Fruit fly (Drosophila melanogaster) whole organism, embryonic: ENCODE data around the gene eIF2Bepsilon.

Experiments used
- Adf1 ChIP-seq: fragments of 200-800 bp; sonication (Bioruptor generic); IDR thresholded peaks from 2 replicates; pipeline ENCODE4 v1.3.6; 2022; ENCODE audit warnings: missing biosample characterization, missing genetic modification characterization
- Aef1 ChIP-seq: fragments of 200-800 bp; sonication (Bioruptor generic); IDR thresholded peaks from 3 replicates; pipeline ENCODE4 v1.3.6; 2022; ENCODE audit warnings: missing biosample characterization, missing genetic modification characterization
- Bgb ChIP-seq: fragments of 200-800 bp; sonication (Bioruptor generic); IDR thresholded peaks from 2 replicates; pipeline ENCODE4 v1.3.6; 2022; ENCODE audit warnings: missing biosample characterization, missing genetic modification characterization; ENCODE audit not compliant: partially characterized antibody
- CG10565 ChIP-seq: fragments of 200-800 bp; sonication (Bioruptor generic); optimal IDR thresholded peaks from 3 replicates; lab custom pipeline; 2016; ENCODE audit warnings: missing biosample characterization, mild to moderate bottlenecking, missing genetic modification characterization
- CG11247 ChIP-seq: fragments of 200-800 bp; sonication (Bioruptor generic); IDR thresholded peaks from 2 replicates; pipeline ENCODE4 v1.3.6; 2022; ENCODE audit warnings: missing biosample characterization, missing genetic modification characterization
- CG12236 ChIP-seq: fragments of 200-800 bp; sonication (Bioruptor generic); optimal IDR thresholded peaks from 2 replicates; lab custom pipeline; 2016; ENCODE audit warnings: missing biosample characterization, missing genetic modification characterization
- CG12744 ChIP-seq: fragments of 200-800 bp; sonication (Bioruptor generic); optimal IDR thresholded peaks from 2 replicates; lab custom pipeline; 2016; ENCODE audit warnings: missing biosample characterization, missing genetic modification characterization
- CG15011 ChIP-seq: fragments of 200-800 bp; sonication (Bioruptor generic); optimal IDR thresholded peaks from 3 replicates; lab custom pipeline; 2018; ENCODE audit warnings: missing biosample characterization, mild to moderate bottlenecking, missing genetic modification characterization
- CG1602 ChIP-seq: fragments of 200-800 bp; sonication (Bioruptor generic); optimal IDR thresholded peaks from 3 replicates; lab custom pipeline; 2016; ENCODE audit warnings: missing biosample characterization, missing genetic modification characterization
- CG1792 ChIP-seq: fragments of 200-800 bp; sonication (Bioruptor generic); optimal IDR thresholded peaks from 2 replicates; lab custom pipeline; 2016; ENCODE audit warnings: missing biosample characterization, missing genetic modification characterization
- CG32532 ChIP-seq: fragments of 200-800 bp; sonication (Bioruptor generic); IDR thresholded peaks from 2 replicates; pipeline ENCODE4 v1.3.6; 2022; ENCODE audit warnings: missing biosample characterization, missing genetic modification characterization
- CG32767 ChIP-seq: fragments of 200-800 bp; sonication (Bioruptor generic); IDR thresholded peaks from 2 replicates; pipeline ENCODE4 v1.3.6; 2022; ENCODE audit warnings: missing biosample characterization, missing genetic modification characterization
- CG33213 ChIP-seq: fragments of 200-800 bp; sonication (Bioruptor generic); optimal IDR thresholded peaks from 3 replicates; lab custom pipeline; 2016; ENCODE audit warnings: missing biosample characterization, missing genetic modification characterization
- CG3838 ChIP-seq: fragments of 200-800 bp; sonication (Bioruptor generic); optimal IDR thresholded peaks from 3 replicates; lab custom pipeline; 2016; ENCODE audit warnings: missing biosample characterization, missing genetic modification characterization
- CG6654 ChIP-seq: fragments of 200-800 bp; sonication (Bioruptor generic); optimal IDR thresholded peaks from 2 replicates; lab custom pipeline; 2017; ENCODE audit warnings: missing biosample characterization, mild to moderate bottlenecking, missing genetic modification characterization
- CG8944 ChIP-seq: fragments of 200-800 bp; sonication (Bioruptor generic); optimal IDR thresholded peaks from 3 replicates; lab custom pipeline; 2016; ENCODE audit warnings: missing biosample characterization, missing genetic modification characterization
- E2f2 ChIP-seq: fragments of 200-800 bp; sonication (Bioruptor generic); IDR thresholded peaks from 2 replicates; pipeline ENCODE4 v1.3.6; 2022; ENCODE audit warnings: missing biosample characterization, missing genetic modification characterization
- HHEX ChIP-seq: fragments of 200-800 bp; sonication (Bioruptor generic); optimal IDR thresholded peaks from 3 replicates; lab custom pipeline; 2017; ENCODE audit warnings: missing biosample characterization, mild to moderate bottlenecking, missing genetic modification characterization, missing genetic modification reagents
- HLH4C ChIP-seq: fragments of 200-800 bp; sonication (Bioruptor generic); IDR thresholded peaks from 3 replicates; pipeline ENCODE4 v1.3.6; 2022; ENCODE audit warnings: missing biosample characterization, missing genetic modification characterization; ENCODE audit not compliant: partially characterized antibody
- Hr51 ChIP-seq, 2 experiments: fragments of 200-800 bp; sonication (Bioruptor generic); optimal IDR thresholded peaks; 2 replicates in 1 of 2; 3 replicates in 1 of 2; lab custom pipeline; 2016 to 2018; ENCODE audit warnings: missing biosample characterization in 2 of 2, missing genetic modification characterization in 2 of 2, mild to moderate bottlenecking in 1 of 2, moderate library complexity in 1 of 2
- Lpt ChIP-seq: fragments of >200 bp; optimal IDR thresholded peaks from 2 replicates; lab custom pipeline; 2018; ENCODE audit warnings: missing biosample characterization, missing genetic modification characterization
- MESR4 ChIP-seq: fragments of 200-800 bp; sonication (Bioruptor generic); optimal IDR thresholded peaks from 2 replicates; lab custom pipeline; 2018; ENCODE audit warnings: missing biosample characterization, mild to moderate bottlenecking, missing genetic modification characterization, moderate library complexity
- Myb ChIP-seq: fragments of 200-800 bp; sonication (Bioruptor generic); optimal IDR thresholded peaks from 2 replicates; lab custom pipeline; 2016; ENCODE audit warnings: missing biosample characterization, missing genetic modification characterization
- Nf-YC ChIP-seq: fragments of 200-800 bp; optimal IDR thresholded peaks from 3 replicates; lab custom pipeline; 2019; ENCODE audit warnings: missing biosample characterization, mild to moderate bottlenecking, missing genetic modification characterization, moderate library complexity
- NfI ChIP-seq: fragments of 200-800 bp; sonication (Bioruptor generic); optimal IDR thresholded peaks from 3 replicates; lab custom pipeline; 2018; ENCODE audit warnings: missing biosample characterization, mild to moderate bottlenecking, missing genetic modification characterization, moderate library complexity
- Sry-β ChIP-seq: fragments of 200-800 bp; sonication (Bioruptor generic); optimal IDR thresholded peaks from 2 replicates; lab custom pipeline; 2018; ENCODE audit warnings: missing biosample characterization, mild to moderate bottlenecking, missing genetic modification characterization, moderate library complexity
- TFAM ChIP-seq: fragments of 200-800 bp; sonication (Bioruptor generic); optimal IDR thresholded peaks from 2 replicates; lab custom pipeline; 2017; ENCODE audit warnings: missing biosample characterization, missing genetic modification characterization, inconsistent platforms
- abd-A ChIP-seq: fragments of 200-800 bp; sonication (Bioruptor generic); optimal IDR thresholded peaks from 3 replicates; lab custom pipeline; 2019; ENCODE audit warnings: missing biosample characterization, mild to moderate bottlenecking, missing genetic modification characterization, moderate library complexity
- bowl ChIP-seq: fragments of 200-800 bp; sonication (Bioruptor generic); IDR thresholded peaks from 2 replicates; pipeline ENCODE4 v1.3.6; 2022; ENCODE audit warnings: missing biosample characterization, missing genetic modification characterization
- br ChIP-seq: fragments of >200 bp; optimal IDR thresholded peaks from 2 replicates; lab custom pipeline; 2017
- bsh ChIP-seq, 2 experiments: fragments of 200-800 bp; sonication (Bioruptor generic); optimal IDR thresholded peaks; 2 replicates each; lab custom pipeline; 2017 to 2018; ENCODE audit warnings: mild to moderate bottlenecking in 2 of 2, missing biosample characterization in 2 of 2, missing genetic modification characterization in 2 of 2, moderate library complexity in 1 of 2
- caup ChIP-seq: fragments of 200-800 bp; sonication (Bioruptor generic); optimal IDR thresholded peaks from 3 replicates; lab custom pipeline; 2017; ENCODE audit warnings: missing biosample characterization, mild to moderate bottlenecking, missing genetic modification characterization, moderate library complexity; ENCODE audit not compliant: severe bottlenecking
- dati ChIP-seq: fragments of 200-800 bp; sonication (Bioruptor generic); IDR thresholded peaks from 2 replicates; pipeline ENCODE4 v1.3.6; 2022; ENCODE audit warnings: missing biosample characterization, missing genetic modification characterization
- fru ChIP-seq: fragments of >200 bp; optimal IDR thresholded peaks from 2 replicates; lab custom pipeline; 2017
- gce ChIP-seq: fragments of 200-800 bp; sonication (Bioruptor generic); IDR thresholded peaks from 3 replicates; pipeline ENCODE4 v1.3.6; 2022; ENCODE audit warnings: missing biosample characterization, missing genetic modification characterization
- hth ChIP-seq: fragments of >200 bp; optimal IDR thresholded peaks from 2 replicates; lab custom pipeline; 2017; ENCODE audit warnings: inconsistent platforms
- jigr1 ChIP-seq: fragments of 200-800 bp; sonication (Bioruptor generic); IDR thresholded peaks from 3 replicates; pipeline ENCODE4 v1.3.6; 2022; ENCODE audit warnings: missing biosample characterization, missing genetic modification characterization
- kay ChIP-seq: fragments of 200-800 bp; sonication (Bioruptor generic); optimal IDR thresholded peaks from 2 replicates; lab custom pipeline; 2016; ENCODE audit warnings: missing biosample characterization, missing genetic modification characterization
- lola ChIP-seq, 3 experiments: fragments of >200 bp in 2 of 3; fragments of 200-800 bp in 1 of 3; sonication (Bioruptor generic) in 1 of 3; optimal IDR thresholded peaks; 2 replicates each; lab custom pipeline; 2017 to 2019; ENCODE audit warnings: missing biosample characterization in 3 of 3, missing genetic modification characterization in 3 of 3, mild to moderate bottlenecking in 1 of 3, moderate library complexity in 1 of 3
- mirr ChIP-seq: fragments of 200-800 bp; sonication (Bioruptor generic); optimal IDR thresholded peaks from 3 replicates; lab custom pipeline; 2018; ENCODE audit warnings: missing biosample characterization, mild to moderate bottlenecking, missing genetic modification characterization
- nerfin-1 ChIP-seq: fragments of 200-800 bp; sonication (Bioruptor generic); optimal IDR thresholded peaks from 3 replicates; lab custom pipeline; 2019; ENCODE audit warnings: missing biosample characterization, mild to moderate bottlenecking, missing genetic modification characterization, moderate library complexity
- p53 ChIP-seq: fragments of 200-800 bp; sonication (Bioruptor generic); optimal IDR thresholded peaks from 2 replicates; lab custom pipeline; 2016; ENCODE audit warnings: missing biosample characterization, missing genetic modification characterization
- prd ChIP-seq, 3 experiments: fragments of >200 bp in 2 of 3; fragments of 200-800 bp in 1 of 3; sonication (Bioruptor generic) in 1 of 3; optimal IDR thresholded peaks in 2 of 3; IDR thresholded peaks in 1 of 3; 2 replicates in 2 of 3; 3 replicates in 1 of 3; pipeline versions ENCODE4 v1.3.6 to Lab custom; 2017 to 2022; ENCODE audit warnings: missing biosample characterization in 1 of 3, missing genetic modification characterization in 1 of 3
- ranshi ChIP-seq: fragments of 200-800 bp; sonication (Bioruptor generic); IDR thresholded peaks from 2 replicates; pipeline ENCODE4 v1.3.6; 2022; ENCODE audit warnings: missing biosample characterization, missing genetic modification characterization
- slp2 ChIP-seq: fragments of 200-800 bp; sonication (Bioruptor generic); optimal IDR thresholded peaks from 2 replicates; lab custom pipeline; 2016; ENCODE audit warnings: missing biosample characterization, missing genetic modification characterization
- sr ChIP-seq: fragments of 200-800 bp; sonication (Bioruptor generic); IDR thresholded peaks from 3 replicates; pipeline ENCODE4 v1.3.6; 2022; ENCODE audit warnings: missing biosample characterization, missing genetic modification characterization
- tna ChIP-seq: fragments of 200-800 bp; sonication (Bioruptor generic); IDR thresholded peaks from 2 replicates; pipeline ENCODE4 v1.3.6; 2022; ENCODE audit warnings: missing biosample characterization, missing genetic modification characterization; ENCODE audit not compliant: partially characterized antibody
- toy ChIP-seq: fragments of 200-800 bp; sonication (Bioruptor generic); IDR thresholded peaks from 2 replicates; pipeline ENCODE4 v1.3.6; 2022; ENCODE audit warnings: missing biosample characterization, missing genetic modification characterization
- unc-4 ChIP-seq: fragments of 200-800 bp; sonication (Bioruptor generic); IDR thresholded peaks from 2 replicates; pipeline ENCODE4 v1.3.6; 2022; ENCODE audit warnings: missing biosample characterization, missing genetic modification characterization; ENCODE audit not compliant: partially characterized antibody

The eIF2Bepsilon gene

DNA sequence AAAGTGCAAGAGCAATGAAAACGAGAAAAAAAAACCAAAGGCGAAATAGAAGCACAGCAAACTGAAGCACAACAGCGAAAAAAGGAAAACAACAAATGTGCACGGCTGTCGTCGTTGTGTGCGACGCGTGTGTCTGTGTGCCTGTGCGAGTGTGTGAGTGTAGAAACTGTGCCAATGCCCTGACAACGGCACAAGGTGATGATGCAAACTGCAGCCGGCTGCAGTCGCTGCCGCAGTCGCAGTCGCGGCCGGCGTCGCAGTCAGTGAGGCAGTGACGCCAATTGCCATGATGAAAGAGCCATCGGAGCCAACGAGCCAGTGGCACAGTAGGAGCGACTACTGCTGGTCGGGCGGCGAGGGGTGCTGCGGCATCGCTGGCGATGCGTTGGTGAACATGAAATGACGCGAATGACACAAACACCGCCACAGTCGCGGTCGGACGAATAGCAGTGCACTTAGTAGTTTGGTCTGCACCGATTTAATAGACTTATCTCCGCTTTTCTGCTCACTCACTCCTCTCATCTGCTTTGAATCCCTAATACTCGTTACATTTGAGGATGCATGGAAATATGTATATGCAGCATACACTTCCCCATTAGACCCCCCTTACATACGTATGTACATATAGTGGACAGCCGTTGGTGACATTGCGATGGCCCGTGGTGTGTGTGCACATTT, 46.0 kb upstream of the eIF2Bepsilon start (continued):
- TF ChIP-seq Myb (GFP tag; lab: Kevin White, UChicago) (no peak), unc-4 (GFP tag; lab: Robert Waterston, UW) (no peak), TFAM (GFP tag; lab: Kevin White, UChicago) (no peak), sr (GFP tag; lab: Robert Waterston, UW) (0 out of 3 replicates have a peak, but pooled peaks have one; percentile 15), bowl (GFP tag; lab: Robert Waterston, UW) (no peak), HHEX (peak; percentile 57), toy (no peak), caup (no peak), p53 (GFP tag; lab: Kevin White, UChicago) (peak; percentile 47), Sry-β (GFP tag; lab: Kevin White, UChicago) (no peak), slp2 (GFP tag; lab: Kevin White, UChicago) (peak; percentile 47), Lpt (no peak), NfI (GFP tag; lab: Kevin White, UChicago) (peak; percentile 61), mirr (GFP tag; lab: Kevin White, UChicago) (no peak), Adf1 (GFP tag; lab: Robert Waterston, UW) (peak; percentile 47), CG3838 (GFP tag; lab: Kevin White, UChicago) (no peak), tna (GFP tag; lab: Robert Waterston, UW) (no peak), CG32767 (GFP tag; lab: Robert Waterston, UW) (0 out of 2 replicates have a peak, but pooled peaks have one; percentile 46), hth (no peak), jigr1 (0 out of 3 replicates have a peak, but pooled peaks have one; percentile 11), ranshi (GFP tag; lab: Robert Waterston, UW) (peak; percentile 43; the same call in 1 of the 2 replicates), nerfin-1 (tag; lab: Kevin White, UChicago) (peak; percentile 80), prd (optimal IDR thresholded peaks at IDR 0.05; lab: Kevin White, UChicago) (no peak), prd (GFP tag; IDR thresholded peaks at IDR 0.05; lab: Robert Waterston, UW) (peak; percentile 66; the same call in 2 of the 3 replicates), CG32532 (GFP tag; lab: Robert Waterston, UW) (no peak), CG6654 (peak; percentile 20), E2f2 (peak; percentile 32; the same call in 1 of the 2 replicates), MESR4 (GFP tag; lab: Kevin White, UChicago) (no peak), lola (GFP tag; optimal IDR thresholded peaks at IDR 0.05; lab: Kevin White, UChicago) (peak in 1 of 3 experiments; percentile 36), kay (GFP tag; lab: Kevin White, UChicago) (peak; percentile 41), CG1792 (no peak), CG33213 (GFP tag; lab: Kevin White, UChicago) (no peak), bsh (GFP tag; optimal IDR thresholded peaks at IDR 0.05; lab: Kevin White, UChicago) (peak; percentile 42 to 77), Hr51 (GFP tag; optimal IDR thresholded peaks at IDR 0.05; lab: Kevin White, UChicago) (peak in 1 of 2 experiments; percentile 75), CG10565 (GFP tag; lab: Kevin White, UChicago) (no peak), Aef1 (GFP tag; lab: Robert Waterston, UW) (0 out of 3 replicates have a peak, but pooled peaks have one; percentile 23), CG11247 (GFP tag; lab: Robert Waterston, UW) (no peak), abd-A (peak; percentile 7), br (lab: Kevin White, UChicago) (no peak), gce (GFP tag; lab: Robert Waterston, UW) (0 out of 3 replicates have a peak, but pooled peaks have one; percentile 56), Bgb (GFP tag; lab: Robert Waterston, UW) (no peak), CG8944 (GFP tag; lab: Kevin White, UChicago) (peak; percentile 57), CG12744 (no peak), CG1602 (GFP tag; lab: Kevin White, UChicago) (no peak), HLH4C (GFP tag; lab: Robert Waterston, UW) (no peak), CG15011 (GFP tag; lab: Kevin White, UChicago) (peak; percentile 3), fru (lab: Kevin White, UChicago) (no peak), dati (GFP tag; lab: Robert Waterston, UW) (no peak), CG12236 (GFP tag; lab: Kevin White, UChicago) (peak; percentile 19), Nf-YC (tag; lab: Kevin White, UChicago) (peak; percentile 47)
